Worm (Caenorhabditis elegans): ENCODE measurements around the gene M151.7.

Gene M151.7

ce11 chrII:3626872-3627271, 4.8 kb downstream of the M151.7 start, which contains the start of gene M151.3:
M151.3 (plus strand) TSS chrII:3627172.
- TF ChIP-seq ZK185.1 (tag; optimal IDR thresholded peaks at IDR 0.05; ENCODE audit: poor library complexity, severe bottlenecking) (no peak), lin-35 (GFP tag; optimal IDR thresholded peaks at IDR 0.05) (no peak), C17E4.6 (GFP tag; IDR thresholded peaks at IDR 0.05) (no peak), ceh-40 (GFP tag; IDR thresholded peaks at IDR 0.05) (no peak)

DNA sequence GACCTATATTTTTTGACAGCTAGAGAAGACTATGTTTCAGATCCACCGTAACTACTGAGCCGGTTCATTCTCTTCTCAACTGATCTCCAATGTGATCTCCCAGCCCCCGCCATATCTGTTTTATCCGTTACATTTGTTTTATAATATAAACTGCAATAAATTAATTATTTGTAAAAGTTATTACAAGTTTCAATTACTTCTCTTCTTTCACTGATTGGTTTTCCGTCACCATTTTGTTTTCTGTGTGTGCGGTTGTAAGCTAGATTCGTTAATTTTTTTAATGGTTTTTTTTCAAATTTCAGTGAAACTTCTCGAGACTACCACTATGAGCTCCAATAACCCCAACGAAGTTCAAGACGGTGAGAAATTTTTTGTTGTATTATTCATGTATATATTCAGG, 8.7 kb downstream of the M151.7 start, which contains the start of gene M151.2:
Gene M151.2, plus strand, starts transcription at position 301 of the 400 bp plus-strand sequence.
- TF ChIP-seq hmg-20 (GFP tag; IDR thresholded peaks at IDR 0.05): no peak
- no peak for TF ChIP-seq ceh-100 (GFP tag; IDR thresholded peaks at IDR 0.05)
- TF ChIP-seq B0261.1 (tag; optimal IDR thresholded peaks at IDR 0.05): no peak
- TF ChIP-seq K11D2.4 (GFP tag; IDR thresholded peaks at IDR 0.05): no peak
- TF ChIP-seq ztf-26 (tag; optimal IDR thresholded peaks at IDR 0.05): no peak
- TF ChIP-seq Y95B8A.8 (GFP tag; IDR thresholded peaks at IDR 0.05): no peak
- TF ChIP-seq lir-1 (GFP tag; conservative IDR thresholded peaks at IDR 0.05): no peak
- TF ChIP-seq snpc-1.3 (tag; optimal IDR thresholded peaks at IDR 0.05; ENCODE audit: insufficient read depth): no peak
- TF ChIP-seq ccch-3 (GFP tag; optimal IDR thresholded peaks at IDR 0.05): no peak
- TF ChIP-seq lin-35 (GFP tag; optimal IDR thresholded peaks at IDR 0.05): no peak
- TF ChIP-seq K12H6.12 (tag; optimal IDR thresholded peaks at IDR 0.05): no peak
- no peak for TF ChIP-seq madf-10 (tag; optimal IDR thresholded peaks at IDR 0.05)
- no peak for TF ChIP-seq madf-6 (GFP tag; IDR thresholded peaks at IDR 0.05)
- TF ChIP-seq attf-6 (GFP tag; IDR thresholded peaks at IDR 0.05): no peak
- TF ChIP-seq egl-44 (GFP tag; IDR thresholded peaks at IDR 0.05): no peak
- no peak for TF ChIP-seq ZK185.1 (tag; optimal IDR thresholded peaks at IDR 0.05; ENCODE audit: poor library complexity, severe bottlenecking)

DNA sequence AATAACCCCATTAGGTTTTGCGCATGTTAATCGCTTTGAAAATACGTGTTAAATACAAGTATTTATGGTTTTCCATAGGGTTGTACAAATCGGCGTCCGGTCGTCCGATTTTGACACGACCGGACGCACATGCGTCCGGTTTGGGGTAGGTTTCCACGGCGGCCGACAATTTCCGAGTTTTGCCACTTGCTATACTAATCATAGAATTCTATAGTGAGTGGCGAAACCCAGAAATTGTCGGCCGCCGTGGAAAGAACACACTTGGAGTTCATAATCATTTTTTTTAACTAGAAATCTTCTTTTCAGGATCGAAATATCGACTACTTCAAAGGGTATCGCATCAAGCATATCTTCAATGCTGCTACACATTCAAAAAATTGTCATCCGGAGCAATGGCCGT, 12.7 kb downstream of the M151.7 start:
- TF ChIP-seq snpc-4 (GFP tag; optimal IDR thresholded peaks at IDR 0.05): peak; percentile 33
- TF ChIP-seq snpc-4 (tag; optimal IDR thresholded peaks at IDR 0.05): peak in 3 of 4 experiments; percentile 59 to 89 (median 79)
- peak; percentile 36; the same call in 1 of the 2 replicates for TF ChIP-seq hmg-1.2 (GFP tag; IDR thresholded peaks at IDR 0.05)
- TF ChIP-seq snpc-1.1 (tag; optimal IDR thresholded peaks at IDR 0.05; ENCODE audit: insufficient read depth): peak; percentile 50
- no peak for TF ChIP-seq mel-28 (tag; optimal IDR thresholded peaks at IDR 0.05; ENCODE audit: borderline replicate concordance)

DNA sequence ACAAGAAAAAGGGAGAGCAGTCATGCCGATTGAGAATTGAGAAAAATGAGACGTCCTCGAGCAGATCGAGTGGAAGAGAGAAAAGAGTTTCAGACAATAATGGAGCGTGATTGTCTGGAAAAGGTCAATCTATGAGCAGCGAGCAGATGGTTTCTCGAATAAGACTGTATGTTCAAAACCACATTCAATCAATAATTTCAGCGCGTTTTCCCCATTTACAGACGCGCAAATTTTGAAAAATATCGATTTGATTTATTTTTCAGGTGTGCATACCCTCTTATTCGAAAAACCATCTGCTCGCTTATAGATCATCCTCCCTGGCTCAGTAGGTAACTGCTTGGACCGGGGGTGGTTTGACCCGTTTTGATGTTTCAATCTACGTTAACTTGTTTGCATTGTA, 17.1 kb downstream of the M151.7 start, which contains the start of gene fbxb-31:
Gene fbxb-31, minus strand, starts transcription at position 101 of the 400 bp plus-strand sequence.
- TF ChIP-seq atf-7 (tag; optimal IDR thresholded peaks at IDR 0.05) (no peak), athp-1 (tag; optimal IDR thresholded peaks at IDR 0.05) (no peak), lir-1 (GFP tag; conservative IDR thresholded peaks at IDR 0.05) (no peak), F49E8.2 (tag; optimal IDR thresholded peaks at IDR 0.05; ENCODE audit: insufficient read depth) (no peak), pbrm-1 (GFP tag; IDR thresholded peaks at IDR 0.05) (no peak), dpl-1 (GFP tag; optimal IDR thresholded peaks at IDR 0.05) (no peak), attf-5 (GFP tag; optimal IDR thresholded peaks at IDR 0.05) (no peak), D2030.7 (GFP tag; IDR thresholded peaks at IDR 0.05) (no peak), sdz-38 (tag; optimal IDR thresholded peaks at IDR 0.05) (no peak), cebp-1 (GFP tag; IDR thresholded peaks at IDR 0.05) (no peak), cebp-1 (tag; optimal IDR thresholded peaks at IDR 0.05) (no peak), tlf-1 (GFP tag; optimal IDR thresholded peaks at IDR 0.05) (no peak), lsl-1 (GFP tag; optimal IDR thresholded peaks at IDR 0.05) (no peak), madf-6 (GFP tag; IDR thresholded peaks at IDR 0.05) (no peak), lsy-27 (tag; optimal IDR thresholded peaks at IDR 0.05; ENCODE audit: borderline replicate concordance, insufficient read depth) (no peak), F37B4.10 (GFP tag; IDR thresholded peaks at IDR 0.05) (no peak), zim-3 (tag; optimal IDR thresholded peaks at IDR 0.05) (no peak), pha-4 (tag; optimal IDR thresholded peaks at IDR 0.05) (no peak), hlh-12 (tag; optimal IDR thresholded peaks at IDR 0.05) (no peak), nfya-1 (tag; optimal IDR thresholded peaks at IDR 0.05; ENCODE audit: borderline replicate concordance, insufficient read depth) (no peak), snpc-3.4 (tag; optimal IDR thresholded peaks at IDR 0.05) (no peak)

Data from whole organism, young adult.